Worm (Caenorhabditis elegans) whole organism, L4/young adult: ENCODE results near the gene msra-1.

Source experiments
- W03F9.2 ChIP-seq: fragments of 150-350 bp; optimal IDR thresholded peaks from 2 replicates; lab custom pipeline; 2014; ENCODE audit warnings: missing biosample characterization, missing genetic modification characterization
- dao-5 ChIP-seq: sonication (generic microtip); optimal IDR thresholded peaks from 2 replicates; lab custom pipeline; 2016; ENCODE audit warnings: missing genotype, missing genetic modification characterization, moderate library complexity, missing compliant biosample characterization
- him-1 ChIP-seq: sonication (generic microtip); optimal IDR thresholded peaks from 2 replicates; lab custom pipeline; 2016; ENCODE audit warnings: missing genotype, missing genetic modification reagents, missing genetic modification characterization, missing compliant biosample characterization

msra-1 gene

DNA sequence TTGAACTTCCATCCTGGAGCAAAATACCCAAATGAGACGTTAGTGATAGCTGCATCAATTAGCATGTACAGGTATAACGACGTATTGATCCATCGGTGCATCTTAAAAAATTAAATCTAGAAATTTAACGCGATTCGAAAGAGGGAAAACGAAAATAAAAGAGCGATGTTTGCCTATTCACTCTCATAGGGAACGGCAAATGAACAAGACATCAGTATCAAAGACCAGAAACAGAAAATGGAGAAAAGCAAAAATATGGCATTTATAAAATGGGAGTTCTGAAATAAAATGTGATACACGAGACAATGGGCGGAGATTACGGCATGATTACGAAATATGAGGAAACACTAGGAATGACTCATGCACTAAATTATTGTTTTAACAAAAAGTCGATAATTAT is 7.5 kb downstream of the msra-1 start, which contains the start of gene haf-2:
Gene haf-2 (minus strand): TSS at position 101 of the 400 bp plus-strand sequence.
- TF ChIP-seq W03F9.2 (tag; lab: Kevin White, UChicago) (no peak), him-1 (tag; lab: Kevin White, UChicago) (no peak), dao-5 (no peak)

DNA sequence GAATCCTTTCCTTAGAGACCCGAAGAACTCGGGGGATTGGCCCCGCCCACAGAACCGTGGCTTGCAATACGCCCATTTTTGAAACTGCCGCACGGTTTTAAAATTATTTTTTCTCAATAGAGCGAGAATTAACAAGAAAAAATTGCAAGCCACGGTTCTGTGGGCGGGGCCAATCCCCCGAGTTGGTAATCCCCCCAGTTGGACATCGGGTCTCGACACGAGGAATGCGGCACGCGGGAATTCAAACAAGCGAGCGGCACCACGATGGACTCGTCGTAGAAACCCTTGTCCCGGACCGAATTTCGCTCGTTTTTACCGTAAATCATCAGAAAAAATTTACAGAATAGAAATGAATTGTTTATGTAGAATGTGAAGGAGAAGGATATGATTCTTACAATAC is 10.8 kb downstream of the msra-1 start:
- TF ChIP-seq him-1 (tag; lab: Kevin White, UChicago) = no peak
- no peak for TF ChIP-seq W03F9.2 (tag; lab: Kevin White, UChicago)
- TF ChIP-seq dao-5 = no peak

DNA sequence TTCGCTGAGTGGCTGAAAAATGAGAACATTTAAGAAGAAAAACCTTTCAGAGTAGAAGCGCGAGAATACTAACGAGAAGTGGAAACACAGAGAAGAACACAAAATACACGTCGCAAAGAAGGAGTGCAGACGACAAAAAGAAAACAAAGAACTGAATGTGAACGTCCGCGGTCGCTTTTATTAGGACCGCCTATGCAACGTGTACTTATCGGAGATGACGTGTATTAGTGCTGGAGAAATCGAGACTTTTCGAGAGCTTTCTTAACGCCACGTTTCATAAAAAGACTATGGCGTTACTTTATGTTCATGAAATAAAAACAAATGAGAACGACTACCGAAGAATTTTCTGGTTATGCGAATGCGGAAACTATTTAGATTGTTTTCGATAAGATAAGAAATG is 11.3 kb downstream of the msra-1 start, which contains the start of gene hsp-4:
Gene hsp-4 (minus strand): TSS at position 139 of the 400 bp plus-strand sequence.
- no peak for TF ChIP-seq W03F9.2 (tag; lab: Kevin White, UChicago)
- TF ChIP-seq dao-5 = no peak
- no peak for TF ChIP-seq him-1 (tag; lab: Kevin White, UChicago)

DNA sequence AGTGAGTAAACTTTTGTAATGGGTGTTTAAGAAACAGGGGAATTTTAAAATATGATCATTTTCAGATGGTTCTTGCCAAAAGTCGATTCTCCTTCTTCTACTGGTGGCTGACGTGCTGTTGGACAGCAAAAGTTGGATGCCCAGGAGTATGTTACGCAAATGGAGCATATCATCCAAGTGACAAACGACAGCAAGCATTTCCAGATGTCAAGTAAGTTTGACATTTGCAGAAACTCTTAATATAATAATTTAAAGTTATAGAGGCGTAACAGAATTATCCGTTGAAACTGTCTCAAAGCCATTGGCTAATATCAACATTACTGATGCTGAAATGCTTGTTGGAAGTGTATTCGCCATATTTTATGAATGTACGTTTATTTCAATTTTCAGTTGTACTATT is 15.8 kb downstream of the msra-1 start:
- TF ChIP-seq W03F9.2 (tag; lab: Kevin White, UChicago) = no peak
- TF ChIP-seq dao-5 = no peak
- no peak for TF ChIP-seq him-1 (tag; lab: Kevin White, UChicago)

DNA sequence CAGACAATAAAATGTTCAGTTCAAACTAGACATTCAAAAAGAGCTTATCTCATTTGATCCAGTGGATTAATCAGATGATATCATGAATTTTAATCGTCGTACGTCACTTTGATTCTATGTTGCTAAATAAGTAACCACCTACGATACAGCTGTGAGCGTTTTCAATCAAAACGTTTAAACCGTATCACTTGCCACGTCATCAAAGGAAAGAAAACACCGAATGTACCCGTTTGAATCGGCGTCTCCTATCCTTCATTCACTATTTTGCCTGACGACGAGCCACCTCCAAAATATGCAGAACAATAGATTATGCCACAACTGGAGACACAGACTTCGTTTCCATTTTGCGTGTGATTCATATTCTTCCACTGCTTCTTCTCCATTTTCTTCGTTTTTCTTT is 18.0 kb downstream of the msra-1 start:
- no peak for TF ChIP-seq him-1 (tag; lab: Kevin White, UChicago)
- no peak for TF ChIP-seq dao-5

DNA sequence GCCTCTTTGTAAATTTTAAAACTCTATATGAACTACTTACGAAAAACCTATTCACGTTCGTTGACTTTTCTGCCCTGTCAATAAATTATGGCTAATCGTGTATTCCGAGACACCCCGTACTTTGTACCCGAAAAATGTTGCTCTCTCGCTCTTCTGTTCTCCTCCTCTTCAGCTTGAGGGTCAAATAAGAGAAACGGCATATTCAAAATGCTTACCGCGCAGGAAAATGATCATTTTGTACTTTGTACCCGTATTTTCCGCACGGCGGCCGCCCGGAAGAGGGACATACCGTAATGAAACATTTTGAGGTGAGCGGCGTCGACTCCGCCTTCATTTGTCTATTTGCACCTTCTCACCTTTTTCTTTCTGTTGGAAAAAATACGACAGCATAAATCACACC is 20.2 kb downstream of the msra-1 start:
- TF ChIP-seq W03F9.2 (tag; lab: Kevin White, UChicago) (no peak), him-1 (tag; lab: Kevin White, UChicago) (no peak), dao-5 (no peak)

DNA sequence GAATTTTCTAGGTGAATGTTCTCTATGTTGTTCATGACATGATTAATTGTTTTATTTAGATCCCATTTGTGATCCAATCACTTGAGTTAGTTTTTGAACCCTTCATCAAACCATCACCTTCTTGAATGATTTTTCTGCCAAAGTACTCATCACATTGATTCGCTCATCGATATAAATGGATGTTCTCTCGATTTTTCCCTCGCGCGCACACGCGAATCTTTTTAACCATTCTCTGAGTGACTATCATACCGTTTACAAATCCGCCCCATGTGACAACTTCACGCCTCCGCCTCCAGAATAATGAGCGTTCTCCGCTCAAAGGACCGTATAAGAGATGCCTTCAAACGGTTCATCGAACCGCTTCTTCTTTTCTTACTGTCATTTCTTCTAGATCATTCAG is 21.0 kb downstream of the msra-1 start:
- TF ChIP-seq dao-5 = no peak
- no peak for TF ChIP-seq W03F9.2 (tag; lab: Kevin White, UChicago)
- TF ChIP-seq him-1 (tag; lab: Kevin White, UChicago) = no peak

DNA sequence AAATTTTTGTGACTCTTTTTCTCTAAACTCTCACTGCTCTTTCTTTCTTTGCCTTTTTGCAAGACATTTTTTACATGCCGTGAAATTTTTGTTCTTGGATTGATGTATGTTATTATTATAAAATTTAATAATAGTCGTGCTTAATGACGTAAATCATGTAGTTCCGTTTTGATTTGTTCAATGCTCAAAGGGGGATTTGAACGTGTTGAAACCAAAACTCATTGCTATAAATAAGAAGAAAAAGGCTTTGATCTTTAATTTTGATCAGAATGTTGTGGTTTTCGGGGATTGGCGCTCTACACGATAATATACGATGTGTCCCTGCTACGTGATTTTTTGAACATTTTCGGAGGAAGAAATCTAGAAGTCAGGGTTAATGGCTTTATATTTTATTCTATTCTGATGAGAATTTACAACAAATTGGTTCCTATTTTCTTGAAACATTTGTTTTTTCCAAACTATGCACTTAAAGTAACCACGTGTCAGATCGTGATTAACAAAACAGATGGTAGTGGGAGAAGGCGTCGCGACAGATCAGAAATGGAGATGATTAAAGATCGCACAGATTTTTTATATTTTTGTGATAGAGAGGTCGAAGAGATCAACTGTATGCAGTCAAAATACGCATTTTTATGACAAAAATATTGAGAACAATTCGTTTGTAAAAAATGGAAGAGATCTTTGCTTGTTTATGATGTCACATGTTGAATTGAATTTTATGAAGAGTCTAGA is 22.1 kb downstream of the msra-1 start:
- TF ChIP-seq him-1 (tag; lab: Kevin White, UChicago) = no peak
- TF ChIP-seq dao-5 = no peak
- no peak for TF ChIP-seq W03F9.2 (tag; lab: Kevin White, UChicago)

DNA sequence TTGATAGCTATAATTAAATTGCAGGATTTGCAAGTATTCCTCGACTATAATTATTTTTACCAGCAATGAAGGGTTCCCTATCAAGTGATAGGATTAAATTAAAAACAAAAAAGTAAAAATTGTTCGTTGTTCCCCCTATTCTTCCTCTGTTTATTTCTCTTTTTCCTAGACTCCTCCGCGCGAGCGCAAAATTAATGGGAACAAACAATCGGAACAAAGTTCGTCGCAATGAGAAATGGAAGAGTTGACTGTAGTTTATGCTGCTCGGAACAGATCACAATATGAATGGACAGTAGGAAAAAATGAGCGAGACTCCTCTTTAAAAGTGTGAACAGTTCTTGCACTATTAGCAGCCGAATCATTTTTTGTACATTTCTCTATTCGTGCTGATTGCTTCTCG is 23.1 kb downstream of the msra-1 start:
- TF ChIP-seq W03F9.2 (tag; lab: Kevin White, UChicago) (no peak), him-1 (tag; lab: Kevin White, UChicago) (no peak), dao-5 (no peak)

DNA sequence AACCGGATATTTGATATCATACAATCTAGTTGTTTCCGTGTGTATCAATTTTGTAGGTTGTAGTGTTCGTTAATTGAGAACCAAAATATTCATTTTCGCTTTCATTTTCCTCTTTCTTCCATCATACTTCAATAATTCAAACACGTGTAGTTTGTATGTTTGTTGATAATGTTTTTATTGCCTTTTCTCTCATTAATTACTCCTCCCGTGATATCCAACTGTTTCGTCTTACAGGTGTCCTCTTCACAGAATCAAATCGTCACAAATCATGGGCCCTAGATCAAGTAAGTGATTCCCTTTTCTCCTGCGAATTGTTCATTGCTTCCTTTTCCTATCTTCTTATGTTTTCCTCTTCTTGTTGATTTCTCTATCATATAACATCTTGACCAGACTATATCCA is 24.8 kb downstream of the msra-1 start, which contains the start of gene nhr-21:
Gene nhr-21 (plus strand): TSS at position 235 of the 400 bp plus-strand sequence.
- TF ChIP-seq dao-5 = no peak
- TF ChIP-seq W03F9.2 (tag; lab: Kevin White, UChicago) = no peak
- TF ChIP-seq him-1 (tag; lab: Kevin White, UChicago) = no peak

DNA sequence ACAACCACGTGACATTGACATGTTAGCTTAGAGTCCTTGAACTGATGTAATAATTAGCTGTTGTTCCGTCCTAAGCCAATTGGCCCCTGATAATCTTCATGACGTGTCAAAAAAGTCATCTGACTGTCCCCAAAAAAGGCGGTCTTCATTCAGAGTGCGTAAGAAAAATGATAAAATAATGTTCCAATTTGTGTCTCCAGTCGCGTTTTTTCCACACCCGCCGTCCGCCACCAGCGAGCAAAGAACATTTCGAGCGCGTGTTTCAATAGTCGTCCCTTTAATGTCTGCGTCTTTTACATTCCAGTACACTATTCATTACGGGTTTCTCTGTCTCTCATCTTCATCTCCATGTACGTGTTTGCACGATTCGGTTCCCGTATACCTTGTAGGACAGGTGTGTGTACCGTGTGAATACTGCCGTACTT is 26.4 kb downstream of the msra-1 start:
- no peak for TF ChIP-seq dao-5
- peak; percentile 54 for TF ChIP-seq W03F9.2 (tag; lab: Kevin White, UChicago)

DNA sequence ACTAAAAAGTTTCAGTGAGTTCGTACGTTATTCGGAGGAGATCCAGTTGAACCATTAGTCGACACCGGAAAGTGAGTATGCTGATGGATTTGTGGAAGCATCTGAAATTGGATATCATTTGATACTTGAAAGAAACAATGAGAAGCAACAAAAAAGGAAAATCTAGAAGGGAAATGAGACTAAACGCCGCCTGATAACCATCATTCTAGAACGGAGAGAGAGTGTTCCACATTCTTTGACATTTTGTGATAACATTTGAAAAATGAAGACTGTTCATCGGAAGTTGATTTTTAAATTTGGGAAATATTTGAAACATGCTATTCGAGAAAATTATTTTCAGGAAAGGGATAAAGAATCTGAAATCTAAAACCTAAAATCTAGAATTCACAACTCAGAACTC is 32.6 kb downstream of the msra-1 start, which contains the start of gene npax-1:
Gene npax-1 (minus strand): TSS at position 101 of the 400 bp plus-strand sequence.
- TF ChIP-seq W03F9.2 (tag; lab: Kevin White, UChicago) = no peak

DNA sequence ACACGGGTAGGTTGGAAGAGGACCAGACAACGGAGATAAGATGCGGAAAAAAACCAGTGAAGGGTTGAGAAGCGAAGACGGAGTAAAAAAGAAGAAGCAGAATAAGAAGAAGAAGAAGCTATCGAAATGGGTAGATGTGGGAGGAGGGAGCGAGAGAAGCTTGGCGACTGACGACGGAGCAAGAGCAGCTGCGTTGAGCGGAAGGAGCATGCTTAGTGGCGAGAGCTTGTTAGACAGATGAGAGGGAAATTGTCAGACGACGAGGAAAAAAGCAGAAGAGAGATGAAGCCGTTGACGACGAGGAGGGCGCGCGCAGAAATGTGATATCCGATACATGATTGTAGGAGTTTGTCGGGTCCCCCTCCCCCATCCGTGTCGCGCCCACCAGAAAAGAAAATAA is 36.8 kb downstream of the msra-1 start:
- no peak for TF ChIP-seq W03F9.2 (tag; lab: Kevin White, UChicago)
- peak; percentile 72 for TF ChIP-seq him-1 (tag; lab: Kevin White, UChicago)

DNA sequence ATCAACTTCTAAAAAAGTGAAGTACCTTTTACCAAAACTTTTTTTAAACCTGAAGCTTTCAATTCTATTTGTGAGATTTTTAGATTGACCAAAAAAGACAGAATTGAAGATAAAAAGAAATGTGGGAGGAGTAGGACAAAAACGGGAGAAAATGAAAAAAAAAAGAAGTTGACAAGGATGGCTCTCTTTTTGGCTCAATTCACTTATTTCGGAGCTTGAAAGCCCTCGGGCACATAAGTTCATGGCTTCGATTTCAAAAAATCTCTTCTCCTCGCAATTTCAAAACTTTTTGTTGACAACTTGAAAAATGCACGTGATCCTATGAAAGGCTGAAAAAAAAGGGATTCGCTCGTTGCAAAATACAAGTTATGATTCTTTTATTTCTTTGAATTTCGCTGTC is 37.6 kb downstream of the msra-1 start:
- TF ChIP-seq dao-5 (no peak), him-1 (tag; lab: Kevin White, UChicago) (no peak), W03F9.2 (tag; lab: Kevin White, UChicago) (no peak)

DNA sequence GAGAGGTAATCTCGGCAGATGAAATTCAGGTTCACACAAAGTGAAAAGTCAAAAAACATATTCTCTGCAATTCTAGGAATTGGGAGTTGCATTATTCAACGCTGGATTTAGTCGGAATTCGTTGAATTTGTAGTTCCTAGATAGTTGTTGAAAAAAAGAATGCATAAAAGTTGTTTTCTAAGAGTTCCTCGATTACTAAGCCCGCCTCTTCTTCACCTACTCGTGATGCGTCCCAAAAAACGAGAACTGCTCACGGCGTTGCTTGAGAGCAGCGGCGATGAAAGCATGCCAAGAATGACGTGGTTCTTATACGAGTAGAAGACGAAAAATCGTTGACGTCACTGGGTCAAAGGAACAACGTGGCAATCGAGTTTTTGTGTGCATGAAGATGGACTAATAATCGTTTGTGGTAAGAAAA is 38.8 kb downstream of the msra-1 start:
- TF ChIP-seq him-1 (tag; lab: Kevin White, UChicago) = no peak
- no peak for TF ChIP-seq dao-5
- TF ChIP-seq W03F9.2 (tag; lab: Kevin White, UChicago) = no peak
